Fruit fly (Drosophila melanogaster): Measurements from ENCODE around the gene ATPsynGL.

ATPsynGL gene

dm6 chr2L:7711034-7711685 lies 35.9 kb upstream of the ATPsynGL start (continued):
- TF ChIP-seq croc (GFP tag; conservative IDR thresholded peaks at IDR 0.05) (no peak), Six4 (GFP tag; optimal IDR thresholded peaks at IDR 0.05) (no peak), CG6765 (GFP tag; optimal IDR thresholded peaks at IDR 0.05) (no peak), CG2712 (tag; optimal IDR thresholded peaks at IDR 0.05) (no peak), CG7556 (GFP tag; optimal IDR thresholded peaks at IDR 0.05) (no peak), cato (GFP tag; optimal IDR thresholded peaks at IDR 0.05; ENCODE audit: borderline replicate concordance) (no peak), CG3847 (GFP tag; IDR thresholded peaks at IDR 0.05) (0 out of 2 replicates have a peak, but pooled peaks have one; percentile 6), CG15073 (GFP tag; optimal IDR thresholded peaks at IDR 0.05) (no peak), Usf (GFP tag; optimal IDR thresholded peaks at IDR 0.05) (no peak), CG18764 (GFP tag; optimal IDR thresholded peaks at IDR 0.05) (no peak), repo (GFP tag; optimal IDR thresholded peaks at IDR 0.05) (no peak), CG30431 (GFP tag; optimal IDR thresholded peaks at IDR 0.05) (no peak), btn (GFP tag; optimal IDR thresholded peaks at IDR 0.05) (no peak), stc (GFP tag; IDR thresholded peaks at IDR 0.05) (no peak), gro (GFP tag; optimal IDR thresholded peaks at IDR 0.05) (no peak), CG9215 (GFP tag; IDR thresholded peaks at IDR 0.05) (no peak), Xrp1 (GFP tag; IDR thresholded peaks at IDR 0.05) (no peak), prd (optimal IDR thresholded peaks at IDR 0.05) (no peak), prd (GFP tag; IDR thresholded peaks at IDR 0.05) (no peak)

dm6 chr2L:7716545-7716944 lies 30.5 kb upstream of the ATPsynGL start, which contains the start of gene CG33296:
Gene CG33296 (minus strand): TSS chr2L:7716645.
- no peak for TF ChIP-seq Trl (optimal IDR thresholded peaks at IDR 0.05)
- no peak for TF ChIP-seq Trl (GFP tag; optimal IDR thresholded peaks at IDR 0.05)
- TF ChIP-seq Myb (GFP tag; optimal IDR thresholded peaks at IDR 0.05): no peak
- TF ChIP-seq org-1 (GFP tag; optimal IDR thresholded peaks at IDR 0.05): no peak
- TF ChIP-seq CG33213 (GFP tag; optimal IDR thresholded peaks at IDR 0.05): no peak
- no peak for TF ChIP-seq kah (GFP tag; optimal IDR thresholded peaks at IDR 0.05)
- no peak for TF ChIP-seq CG13624 (GFP tag; optimal IDR thresholded peaks at IDR 0.05)
- no peak for TF ChIP-seq CG8290 (GFP tag; optimal IDR thresholded peaks at IDR 0.05)
- no peak for TF ChIP-seq CG8290 (tag; optimal IDR thresholded peaks at IDR 0.05)
- no peak for TF ChIP-seq CG17186 (GFP tag; optimal IDR thresholded peaks at IDR 0.05)
- TF ChIP-seq cad (GFP tag; optimal IDR thresholded peaks at IDR 0.05): no peak
- TF ChIP-seq CG13775 (GFP tag; optimal IDR thresholded peaks at IDR 0.05): no peak
- TF ChIP-seq CG1603 (tag; optimal IDR thresholded peaks at IDR 0.05): no peak
- no peak for TF ChIP-seq CG8359 (GFP tag; optimal IDR thresholded peaks at IDR 0.05; ENCODE audit: borderline replicate concordance)
- TF ChIP-seq Abd-B (GFP tag; optimal IDR thresholded peaks at IDR 0.05): no peak
- TF ChIP-seq twi (tag; optimal IDR thresholded peaks at IDR 0.05): no peak
- TF ChIP-seq eyg (GFP tag; optimal IDR thresholded peaks at IDR 0.05): no peak
- no peak for TF ChIP-seq Gsc (GFP tag; IDR thresholded peaks at IDR 0.05)
- TF ChIP-seq Doc3 (GFP tag; IDR thresholded peaks at IDR 0.05; ENCODE audit: partially characterized antibody): no peak
- TF ChIP-seq en (GFP tag; optimal IDR thresholded peaks at IDR 0.05): no peak
- no peak for TF ChIP-seq CG32767 (GFP tag; IDR thresholded peaks at IDR 0.05)

dm6 chr2L:7719387-7719786 lies 27.7 kb upstream of the ATPsynGL start, which contains the start of gene CG13793:
Gene CG13793 (minus strand): TSS chr2L:7719487.
- TF ChIP-seq Aef1 (GFP tag; IDR thresholded peaks at IDR 0.05) (no peak), bigmax (GFP tag; optimal IDR thresholded peaks at IDR 0.05) (no peak), CG10979 (tag; optimal IDR thresholded peaks at IDR 0.05) (no peak), grn (GFP tag; optimal IDR thresholded peaks at IDR 0.05) (no peak), sr (GFP tag; IDR thresholded peaks at IDR 0.05) (no peak), CG42726 (GFP tag; IDR thresholded peaks at IDR 0.05; ENCODE audit: partially characterized antibody) (no peak), luna (GFP tag; optimal IDR thresholded peaks at IDR 0.05) (no peak)

Data from whole organism, embryonic.